Worm (Caenorhabditis elegans): ENCODE data around the gene C31B8.9.
"Not testable (repeated sequence)": the region's sequence is repeated elsewhere in the genome, so short reads cannot be mapped to it uniquely, and the experiment has no call there.

C31B8.9 gene

ce11 chrV:2912901-2913300 is at the start of gene C31B8.9:
Gene C31B8.9 (minus strand): TSS chrV:2913001.
- no peak for TF ChIP-seq swsn-7 (tag; optimal IDR thresholded peaks at IDR 0.05)
- TF ChIP-seq aly-2 (tag; optimal IDR thresholded peaks at IDR 0.05): no peak
- no peak for TF ChIP-seq jun-1 (tag; optimal IDR thresholded peaks at IDR 0.05)
- TF ChIP-seq nhr-47 (tag; optimal IDR thresholded peaks at IDR 0.05): no peak
- no peak for TF ChIP-seq tbx-2 (tag; optimal IDR thresholded peaks at IDR 0.05)
- TF ChIP-seq grh-1 (GFP tag; IDR thresholded peaks at IDR 0.05): no peak
- no peak for TF ChIP-seq C16A3.4 (tag; optimal IDR thresholded peaks at IDR 0.05)
- TF ChIP-seq tlp-1 (tag; optimal IDR thresholded peaks at IDR 0.05): no peak
- TF ChIP-seq hpl-2 (GFP tag; optimal IDR thresholded peaks at IDR 0.05): no peak
- no peak for TF ChIP-seq irx-1 (tag; optimal IDR thresholded peaks at IDR 0.05)
- TF ChIP-seq mef-2 (tag; optimal IDR thresholded peaks at IDR 0.05): no peak

DNA sequence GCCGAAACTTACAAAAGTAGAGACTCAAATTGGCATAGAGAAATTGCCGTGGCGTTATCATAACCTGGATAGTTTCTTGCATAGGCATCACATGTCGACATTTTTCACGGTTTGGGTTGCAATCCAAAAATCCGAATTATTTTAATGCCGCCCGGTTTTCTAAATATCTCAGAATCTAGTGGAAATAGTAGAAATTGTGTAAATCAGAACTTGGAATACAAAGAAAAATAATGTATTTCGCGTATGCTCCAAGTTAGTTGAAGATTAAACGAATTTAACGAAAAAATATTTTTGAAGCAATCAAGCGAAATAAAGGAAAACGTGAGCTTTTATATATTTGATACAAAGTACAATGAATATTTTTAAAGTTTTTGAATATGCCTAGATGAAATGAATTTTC is 48.1 kb upstream of the C31B8.9 start, which contains the start of gene srw-144:
Gene srw-144, minus strand, starts transcription at position 101 of the 400 bp plus-strand sequence.
- TF ChIP-seq nhr-90 (tag; optimal IDR thresholded peaks at IDR 0.05; ENCODE audit: poor library complexity) (no peak), efl-1 (optimal IDR thresholded peaks at IDR 0.05) (no peak), efl-1 (GFP tag; optimal IDR thresholded peaks at IDR 0.05 in 1 of 2) (peak in 1 of 2 experiments; percentile 5)

DNA sequence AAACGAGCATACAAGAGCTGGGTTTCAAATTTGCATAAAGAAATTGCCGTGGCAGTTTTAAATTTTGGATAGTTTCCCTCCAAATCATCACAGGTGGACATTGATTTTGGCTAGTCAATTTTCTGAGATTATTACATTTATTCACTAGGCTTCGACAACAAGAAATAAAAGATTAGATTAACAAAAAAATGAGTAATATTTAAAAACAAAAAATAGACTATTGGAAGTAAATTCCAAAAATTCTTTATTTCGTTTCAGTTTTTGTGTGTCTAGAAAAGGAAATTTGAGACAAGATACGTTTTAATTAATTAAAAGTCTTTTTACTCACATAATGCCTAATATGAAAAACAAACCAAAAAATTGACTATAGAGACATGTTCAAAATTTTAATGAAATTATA is 45.4 kb upstream of the C31B8.9 start, which contains the start of gene srw-142:
Gene srw-142, minus strand, starts transcription at position 101 of the 400 bp plus-strand sequence.
- TF ChIP-seq blmp-1 (tag; optimal IDR thresholded peaks at IDR 0.05): no peak
- no peak for TF ChIP-seq lsy-2 (tag; optimal IDR thresholded peaks at IDR 0.05)
- TF ChIP-seq lin-15B (tag; optimal IDR thresholded peaks at IDR 0.05): no peak
- no peak for TF ChIP-seq nhr-11 (tag; optimal IDR thresholded peaks at IDR 0.05)
- no peak for TF ChIP-seq nhr-84 (tag; optimal IDR thresholded peaks at IDR 0.05)
- no peak for TF ChIP-seq dpl-1 (GFP tag; optimal IDR thresholded peaks at IDR 0.05)
- TF ChIP-seq ama-1 (optimal IDR thresholded peaks at IDR 0.05): no peak
- no peak for TF ChIP-seq elt-2 (tag; optimal IDR thresholded peaks at IDR 0.05)
- TF ChIP-seq skn-1 (tag; optimal IDR thresholded peaks at IDR 0.05): no peak
- TF ChIP-seq nhr-76 (tag; optimal IDR thresholded peaks at IDR 0.05): no peak
- TF ChIP-seq fkh-4 (tag; optimal IDR thresholded peaks at IDR 0.05; ENCODE audit: borderline replicate concordance): no peak
- TF ChIP-seq nhr-71 (tag; optimal IDR thresholded peaks at IDR 0.05): no peak

DNA sequence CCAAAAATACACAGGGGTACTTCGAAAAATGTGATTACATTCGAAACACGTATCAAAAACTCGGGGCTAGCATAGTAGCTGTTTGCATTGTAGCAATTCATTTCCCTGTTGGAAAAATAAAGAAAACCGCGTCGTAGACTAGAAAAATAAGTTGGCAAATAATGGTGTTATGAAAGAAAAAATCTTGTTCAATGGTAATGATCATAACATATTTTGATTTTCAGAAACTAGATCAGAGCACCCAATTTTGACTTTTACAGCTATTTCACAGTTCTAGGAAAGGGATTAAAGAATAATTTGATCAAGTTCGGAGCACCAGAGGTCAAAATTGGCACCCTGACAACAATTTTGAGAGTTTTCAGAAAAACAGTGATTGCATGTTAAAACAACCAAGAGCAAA is 42.5 kb upstream of the C31B8.9 start, which contains the start of gene srh-248:
Gene srh-248, minus strand, starts transcription at position 101 of the 400 bp plus-strand sequence.
- not testable (repeated sequence) for TF ChIP-seq elt-3 (tag; optimal IDR thresholded peaks at IDR 0.05); dsc-1 (tag; optimal IDR thresholded peaks at IDR 0.05); Y116A8C.19 (tag; optimal IDR thresholded peaks at IDR 0.05; ENCODE audit: borderline replicate concordance)

DNA sequence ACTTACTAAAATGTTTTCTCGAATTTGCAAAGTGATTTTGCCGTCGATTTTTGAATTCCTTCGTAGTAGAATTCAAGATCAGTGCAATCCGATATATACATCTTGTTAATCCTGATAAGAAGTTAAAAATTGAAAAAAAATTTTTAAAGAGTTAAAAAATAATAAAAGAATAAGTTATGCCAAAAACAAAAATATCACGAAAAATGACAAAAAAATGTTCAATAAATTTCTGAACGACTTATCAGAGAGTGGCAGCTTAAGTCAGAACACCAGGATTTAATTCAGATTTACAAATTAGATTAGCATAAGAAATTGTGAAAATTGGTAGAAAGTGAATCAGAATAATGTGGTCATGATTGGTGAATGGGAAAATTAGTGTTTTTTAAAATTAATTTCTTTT is 39.3 kb upstream of the C31B8.9 start, which contains the start of gene srw-122:
Gene srw-122, minus strand, starts transcription at position 101 of the 400 bp plus-strand sequence.
- TF ChIP-seq unc-62 (GFP tag; optimal IDR thresholded peaks at IDR 0.05); tlp-1 (tag; optimal IDR thresholded peaks at IDR 0.05); jun-1 (tag; optimal IDR thresholded peaks at IDR 0.05): not testable (repeated sequence)

DNA sequence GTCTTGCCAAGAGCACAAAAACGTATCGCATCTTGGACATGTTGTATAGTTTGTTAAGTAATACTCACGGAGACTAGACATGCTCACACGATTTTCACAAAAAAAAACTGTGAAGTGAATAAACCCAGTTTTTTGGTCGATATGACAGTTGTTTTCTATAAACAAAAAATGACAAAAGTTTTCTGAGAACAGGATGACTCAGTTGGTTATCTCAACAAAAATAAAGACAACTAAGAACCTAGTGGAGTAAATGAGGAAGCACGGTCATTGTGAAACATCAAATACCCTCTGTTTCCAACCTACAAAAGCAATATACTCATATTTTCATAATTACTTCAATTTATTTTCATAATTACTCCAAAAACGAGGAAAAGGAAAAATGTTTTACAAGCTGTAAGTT is 32.8 kb upstream of the C31B8.9 start, which contains the start of gene srh-87:
Gene srh-87, minus strand, starts transcription at position 101 of the 400 bp plus-strand sequence.
- no peak for TF ChIP-seq C34B4.2 (tag; optimal IDR thresholded peaks at IDR 0.05)
- TF ChIP-seq elt-3 (tag; optimal IDR thresholded peaks at IDR 0.05): no peak
- TF ChIP-seq lin-15B (tag; optimal IDR thresholded peaks at IDR 0.05): no peak
- TF ChIP-seq lin-13 (GFP tag; optimal IDR thresholded peaks at IDR 0.05): no peak
- no peak for TF ChIP-seq sup-37 (GFP tag; optimal IDR thresholded peaks at IDR 0.05)
- TF ChIP-seq ets-5 (GFP tag; IDR thresholded peaks at IDR 0.05): no peak
- TF ChIP-seq nhr-28 (tag; optimal IDR thresholded peaks at IDR 0.05): no peak
- TF ChIP-seq grh-1 (GFP tag; IDR thresholded peaks at IDR 0.05): no peak

Data from whole organism, L1 larva.